Fruit fly (Drosophila melanogaster): ENCODE results near the gene Teh3.

The Teh3 gene

DNA sequence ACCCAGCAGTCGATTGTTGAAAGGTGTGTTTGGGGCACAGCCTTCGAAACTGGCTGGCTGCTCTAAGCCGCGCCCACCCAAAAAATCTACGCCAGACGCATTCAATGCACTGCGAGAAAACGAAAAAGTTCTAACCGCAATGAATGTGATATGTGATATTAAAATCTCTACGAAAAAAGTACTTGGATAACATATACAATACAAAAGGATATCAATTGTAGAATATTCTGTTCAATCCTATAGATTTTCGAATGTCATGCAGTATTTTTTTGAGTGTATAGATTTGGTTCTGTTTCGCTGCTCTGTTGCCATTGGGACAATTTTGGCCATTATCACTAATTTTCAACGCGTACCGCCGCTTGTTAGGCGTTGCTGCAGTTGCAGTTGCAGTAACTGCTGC, 25.3 kb upstream of the Teh3 start:
- TF ChIP-seq CG17568 (GFP tag; optimal IDR thresholded peaks at IDR 0.05) (no peak), Dbx (GFP tag; IDR thresholded peaks at IDR 0.05) (no peak), CG3726 (GFP tag; IDR thresholded peaks at IDR 0.05) (no peak), CG13624 (GFP tag; optimal IDR thresholded peaks at IDR 0.05) (no peak), Dref (GFP tag; IDR thresholded peaks at IDR 0.05) (no peak), CG11695 (GFP tag; IDR thresholded peaks at IDR 0.05) (0 out of 3 replicates have a peak, but pooled peaks have one; percentile 7), trem (tag; optimal IDR thresholded peaks at IDR 0.05) (peak; percentile 16), CG14710 (tag; optimal IDR thresholded peaks at IDR 0.05) (peak; percentile 23), run (tag; optimal IDR thresholded peaks at IDR 0.05) (no peak), ash1 (GFP tag; optimal IDR thresholded peaks at IDR 0.05) (no peak), kni (GFP tag; optimal IDR thresholded peaks at IDR 0.05) (no peak), hth (optimal IDR thresholded peaks at IDR 0.05) (no peak), hkb (optimal IDR thresholded peaks at IDR 0.05) (no peak), hkb (GFP tag; IDR thresholded peaks at IDR 0.05) (0 out of 2 replicates have a peak, but pooled peaks have one; percentile 11), knrl (GFP tag; IDR thresholded peaks at IDR 0.05; ENCODE audit: partially characterized antibody) (no peak), scrt (GFP tag; optimal IDR thresholded peaks at IDR 0.05) (no peak), CG12942 (GFP tag; optimal IDR thresholded peaks at IDR 0.05) (no peak), Ravus (GFP tag; IDR thresholded peaks at IDR 0.05) (no peak), br (optimal IDR thresholded peaks at IDR 0.05) (no peak), Sox102F (GFP tag; optimal IDR thresholded peaks at IDR 0.05) (no peak), tgo (GFP tag; IDR thresholded peaks at IDR 0.05) (0 out of 3 replicates have a peak, but pooled peaks have one; percentile 26), CG17359 (tag; optimal IDR thresholded peaks at IDR 0.05) (peak; percentile 34), zfh1 (GFP tag; IDR thresholded peaks at IDR 0.05) (peak; percentile 64), stc (GFP tag; IDR thresholded peaks at IDR 0.05) (0 out of 2 replicates have a peak, but pooled peaks have one; percentile 23), ab (GFP tag; optimal IDR thresholded peaks at IDR 0.05) (no peak), CG17829 (tag; optimal IDR thresholded peaks at IDR 0.05) (peak; percentile 44), pfk (GFP tag; optimal IDR thresholded peaks at IDR 0.05) (no peak), CG17385 (GFP tag; optimal IDR thresholded peaks at IDR 0.05) (no peak), CG2199 (GFP tag; IDR thresholded peaks at IDR 0.05) (no peak), chm (GFP tag; IDR thresholded peaks at IDR 0.05) (no peak), Rfx (GFP tag; IDR thresholded peaks at IDR 0.05) (no peak), ase (GFP tag; IDR thresholded peaks at IDR 0.05) (peak; percentile 49; the same call in 1 of the 3 replicates), CG4820 (GFP tag; optimal IDR thresholded peaks at IDR 0.05) (no peak), CG11398 (GFP tag; optimal IDR thresholded peaks at IDR 0.05) (no peak), CG5245 (GFP tag; optimal IDR thresholded peaks at IDR 0.05) (peak; percentile 4), Poxn (GFP tag; IDR thresholded peaks at IDR 0.05) (no peak), cad (GFP tag; optimal IDR thresholded peaks at IDR 0.05) (no peak), danr (GFP tag; IDR thresholded peaks at IDR 0.05) (no peak), Six4 (GFP tag; optimal IDR thresholded peaks at IDR 0.05) (peak; percentile 11), CkIIα-i1 (GFP tag; IDR thresholded peaks at IDR 0.05) (no peak), CG8290 (GFP tag; optimal IDR thresholded peaks at IDR 0.05) (no peak), CG8290 (tag; optimal IDR thresholded peaks at IDR 0.05) (no peak), nom (GFP tag; optimal IDR thresholded peaks at IDR 0.05) (no peak), insv (GFP tag; optimal IDR thresholded peaks at IDR 0.05) (no peak), phol (tag; optimal IDR thresholded peaks at IDR 0.05) (peak; percentile 42), bsh (GFP tag; optimal IDR thresholded peaks at IDR 0.05) (no peak), Oaz (GFP tag; IDR thresholded peaks at IDR 0.05) (no peak), Tbp (GFP tag; optimal IDR thresholded peaks at IDR 0.05) (no peak), CG10267 (tag; optimal IDR thresholded peaks at IDR 0.05) (peak; percentile 15), CTCF (GFP tag; optimal IDR thresholded peaks at IDR 0.05) (no peak), ATbp (GFP tag; optimal IDR thresholded peaks at IDR 0.05) (no peak), CG2116 (GFP tag; optimal IDR thresholded peaks at IDR 0.05) (no peak), Gsc (GFP tag; IDR thresholded peaks at IDR 0.05) (no peak), ttk (GFP tag; IDR thresholded peaks at IDR 0.05) (no peak)

Measured in whole organism, embryonic.